Fruit fly (Drosophila melanogaster): Measurements from ENCODE around the gene CG15369.

CG15369 gene

DNA sequence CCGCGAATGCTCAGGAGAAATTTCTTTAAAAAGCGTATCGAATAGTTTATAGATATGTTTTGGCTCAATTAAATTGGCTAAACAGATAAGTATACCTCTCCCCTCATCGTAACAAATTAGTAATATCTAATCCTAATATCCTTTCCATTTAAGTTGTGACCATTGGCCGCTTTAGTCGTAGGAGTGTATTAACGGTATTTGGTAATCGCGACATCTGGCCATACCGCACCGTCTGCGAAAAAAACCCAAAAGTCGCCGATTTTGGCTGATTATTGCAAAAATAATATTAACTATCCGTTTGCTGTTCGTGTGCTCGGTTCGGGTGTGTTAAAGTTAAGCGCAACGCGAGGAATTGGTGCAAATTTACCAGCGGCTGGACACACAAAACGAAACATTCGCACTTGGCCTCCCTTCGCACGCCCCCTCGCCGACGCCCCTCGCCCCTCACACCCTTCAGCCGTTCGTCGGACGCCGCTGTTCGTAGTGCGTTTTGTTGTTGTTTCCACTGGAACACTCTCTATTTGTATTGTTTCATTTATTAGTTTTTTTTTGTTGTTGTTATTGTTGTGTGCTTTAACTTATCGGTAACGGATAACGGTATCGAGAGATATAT, 30.6 kb downstream of the CG15369 start, which contains the start of the genes amx and Dsor1 (continued):
- TF ChIP-seq YL-1 (GFP tag; optimal IDR thresholded peaks at IDR 0.05) (peak; percentile 43), trem (tag; optimal IDR thresholded peaks at IDR 0.05) (peak; percentile 50), Sry-δ (GFP tag; optimal IDR thresholded peaks at IDR 0.05) (peak; percentile 26), nerfin-1 (tag; optimal IDR thresholded peaks at IDR 0.05) (peak; percentile 36), Fer3 (tag; optimal IDR thresholded peaks at IDR 0.05) (no peak), Lhr (GFP tag; optimal IDR thresholded peaks at IDR 0.05) (peak; percentile 24), MESR4 (GFP tag; optimal IDR thresholded peaks at IDR 0.05) (no peak), BEAF-32 (GFP tag; optimal IDR thresholded peaks at IDR 0.05) (peak; percentile 39), knrl (GFP tag; IDR thresholded peaks at IDR 0.05; ENCODE audit: partially characterized antibody) (0 out of 3 replicates have a peak, but pooled peaks have one; percentile 10), stwl (tag; optimal IDR thresholded peaks at IDR 0.05) (peak; percentile 18)

DNA sequence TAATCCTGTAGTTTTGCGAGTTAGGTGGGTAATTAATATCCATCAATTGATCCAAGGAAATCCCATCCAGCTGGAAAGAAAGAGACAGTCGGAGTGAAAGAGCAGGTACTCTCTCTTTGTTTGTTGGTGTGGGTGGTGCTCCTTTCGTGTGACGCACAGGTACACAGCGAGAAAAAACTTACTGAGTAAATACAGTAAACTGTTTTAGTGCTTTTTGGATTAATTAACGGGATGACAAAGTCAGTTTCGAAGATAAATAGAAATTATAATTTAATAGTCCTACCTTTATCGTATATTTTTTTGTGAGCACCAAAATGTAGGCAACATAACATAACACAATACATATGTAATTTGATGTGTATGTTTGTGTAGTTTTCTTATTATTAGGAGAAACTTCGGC, 31.4 kb downstream of the CG15369 start:
- peak; percentile 50; the same call in 2 of the 3 replicates for TF ChIP-seq row (GFP tag; IDR thresholded peaks at IDR 0.05)
- no peak for TF ChIP-seq CG12219 (GFP tag; optimal IDR thresholded peaks at IDR 0.05)
- TF ChIP-seq CG4424 (GFP tag; optimal IDR thresholded peaks at IDR 0.05) = peak; percentile 9
- TF ChIP-seq CG17328 (GFP tag; IDR thresholded peaks at IDR 0.05) = peak; percentile 46; the same call in 1 of the 2 replicates
- no peak for TF ChIP-seq unc-4 (GFP tag; IDR thresholded peaks at IDR 0.05; ENCODE audit: partially characterized antibody)
- TF ChIP-seq hkb (optimal IDR thresholded peaks at IDR 0.05) = no peak
- 0 out of 2 replicates have a peak, but pooled peaks have one; percentile 28 for TF ChIP-seq hkb (GFP tag; IDR thresholded peaks at IDR 0.05)
- no peak for TF ChIP-seq grn (GFP tag; optimal IDR thresholded peaks at IDR 0.05)
- peak; percentile 69 for TF ChIP-seq zf30C (GFP tag; optimal IDR thresholded peaks at IDR 0.05)
- TF ChIP-seq prd (optimal IDR thresholded peaks at IDR 0.05) = no peak
- peak; percentile 53; the same call in 2 of the 3 replicates for TF ChIP-seq prd (GFP tag; IDR thresholded peaks at IDR 0.05)
- no peak for TF ChIP-seq NfI (GFP tag; optimal IDR thresholded peaks at IDR 0.05)
- peak; percentile 40 for TF ChIP-seq phol (tag; optimal IDR thresholded peaks at IDR 0.05)
- TF ChIP-seq sens (GFP tag) = peak; percentile 59
- TF ChIP-seq CG14441 (GFP tag; IDR thresholded peaks at IDR 0.05) = 0 out of 2 replicates have a peak, but pooled peaks have one; percentile 20
- peak; percentile 30 for TF ChIP-seq Hsf (GFP tag; optimal IDR thresholded peaks at IDR 0.05)
- TF ChIP-seq grau (tag; optimal IDR thresholded peaks at IDR 0.05) = peak; percentile 3
- no peak for TF ChIP-seq CHES-1-like (GFP tag; optimal IDR thresholded peaks at IDR 0.05)
- TF ChIP-seq CG2678 (tag; optimal IDR thresholded peaks at IDR 0.05) = no peak
- no peak for TF ChIP-seq dimm (GFP tag; IDR thresholded peaks at IDR 0.05)
- TF ChIP-seq lov (optimal IDR thresholded peaks at IDR 0.05) = no peak
- no peak for TF ChIP-seq lov (GFP tag; IDR thresholded peaks at IDR 0.05)
- TF ChIP-seq gce (GFP tag; IDR thresholded peaks at IDR 0.05) = no peak
- peak; percentile 53 for TF ChIP-seq CG10979 (tag; optimal IDR thresholded peaks at IDR 0.05)
- no peak for TF ChIP-seq Tbp (GFP tag; optimal IDR thresholded peaks at IDR 0.05)
- no peak for TF ChIP-seq E2f1 (GFP tag; IDR thresholded peaks at IDR 0.05)
- TF ChIP-seq Awh (GFP tag; IDR thresholded peaks at IDR 0.05) = no peak
- no peak for TF ChIP-seq CG11398 (GFP tag; optimal IDR thresholded peaks at IDR 0.05)
- peak; percentile 26 for TF ChIP-seq Hr3 (GFP tag; optimal IDR thresholded peaks at IDR 0.05)
- no peak for TF ChIP-seq cwo (GFP tag; optimal IDR thresholded peaks at IDR 0.05)
- TF ChIP-seq sna (GFP tag; IDR thresholded peaks at IDR 0.05; ENCODE audit: partially characterized antibody) = no peak
- TF ChIP-seq ranshi (GFP tag; IDR thresholded peaks at IDR 0.05) = 0 out of 2 replicates have a peak, but pooled peaks have one; percentile 28
- TF ChIP-seq ind (GFP tag; optimal IDR thresholded peaks at IDR 0.05) = no peak
- TF ChIP-seq lola (GFP tag; optimal IDR thresholded peaks at IDR 0.05) = peak in 1 of 3 experiments; percentile 39
- TF ChIP-seq yki (optimal IDR thresholded peaks at IDR 0.05) = no peak
- TF ChIP-seq cg (GFP tag; optimal IDR thresholded peaks at IDR 0.05) = peak; percentile 61
- TF ChIP-seq tin (GFP tag; optimal IDR thresholded peaks at IDR 0.05) = peak; percentile 21
- no peak for TF ChIP-seq hb (GFP tag; IDR thresholded peaks at IDR 0.05; ENCODE audit: partially characterized antibody)
- peak; percentile 13 for TF ChIP-seq CG8388 (GFP tag; optimal IDR thresholded peaks at IDR 0.05)
- TF ChIP-seq CG3847 (GFP tag; IDR thresholded peaks at IDR 0.05) = no peak

Data from whole organism, embryonic.